Worm (Caenorhabditis elegans): ENCODE results near the gene nmad-1.

nmad-1 gene

DNA sequence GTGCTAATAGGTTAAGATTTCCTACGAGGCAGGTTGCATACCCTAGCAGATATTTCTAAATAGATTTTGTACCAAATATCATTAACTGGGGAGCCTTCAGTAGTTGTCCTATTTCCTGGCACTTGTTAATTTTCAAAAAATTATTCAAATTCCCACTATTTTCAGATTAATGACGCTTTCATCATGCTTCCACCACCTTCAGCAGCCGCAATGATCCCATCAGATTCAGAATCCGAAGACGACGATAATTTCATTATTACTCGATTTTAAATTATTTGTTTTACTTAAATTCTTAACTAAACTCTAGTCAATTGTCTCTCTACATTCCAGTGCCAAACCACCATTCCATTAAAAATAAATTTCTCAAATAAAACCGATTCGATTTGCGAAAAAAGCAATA, 3.9 kb downstream of the nmad-1 start (continued):
- TF ChIP-seq ceh-63 (GFP tag; optimal IDR thresholded peaks at IDR 0.05) (no peak), sptf-1 (tag; optimal IDR thresholded peaks at IDR 0.05) (no peak), sox-4 (tag; optimal IDR thresholded peaks at IDR 0.05) (no peak), pag-3 (tag; optimal IDR thresholded peaks at IDR 0.05; ENCODE audit: borderline replicate concordance, insufficient read depth) (no peak), aha-1 (tag; optimal IDR thresholded peaks at IDR 0.05) (no peak), ets-5 (GFP tag; IDR thresholded peaks at IDR 0.05) (no peak), hlh-17 (GFP tag; optimal IDR thresholded peaks at IDR 0.05; ENCODE audit: borderline replicate concordance) (no peak), dsc-1 (tag; optimal IDR thresholded peaks at IDR 0.05) (no peak), irx-1 (tag; optimal IDR thresholded peaks at IDR 0.05) (no peak), lsy-2 (tag; optimal IDR thresholded peaks at IDR 0.05) (no peak), xbp-1 (tag; optimal IDR thresholded peaks at IDR 0.05) (peak; percentile 28), unc-30 (tag; optimal IDR thresholded peaks at IDR 0.05) (no peak), lir-3 (tag; optimal IDR thresholded peaks at IDR 0.05; ENCODE audit: poor library complexity) (peak; percentile 43), snpc-4 (tag; optimal IDR thresholded peaks at IDR 0.05) (no peak), nhr-47 (tag; optimal IDR thresholded peaks at IDR 0.05) (peak; percentile 51), C04F5.9 (tag; optimal IDR thresholded peaks at IDR 0.05) (no peak), ztf-4 (tag; optimal IDR thresholded peaks at IDR 0.05) (peak; percentile 20), lin-15B (tag; optimal IDR thresholded peaks at IDR 0.05) (no peak), fkh-8 (tag; optimal IDR thresholded peaks at IDR 0.05) (no peak), jun-1 (tag; optimal IDR thresholded peaks at IDR 0.05) (no peak), mab-9 (GFP tag; IDR thresholded peaks at IDR 0.05) (no peak), zip-4 (GFP tag; optimal IDR thresholded peaks at IDR 0.05) (no peak), unc-98 (GFP tag; IDR thresholded peaks at IDR 0.05) (no peak), lin-35 (GFP tag; optimal IDR thresholded peaks at IDR 0.05) (peak in 1 of 2 experiments; percentile 22), Y116A8C.19 (tag; optimal IDR thresholded peaks at IDR 0.05; ENCODE audit: borderline replicate concordance) (no peak), elt-2 (tag; optimal IDR thresholded peaks at IDR 0.05) (peak; percentile 36), mep-1 (tag; optimal IDR thresholded peaks at IDR 0.05) (no peak), nhr-76 (tag; optimal IDR thresholded peaks at IDR 0.05) (no peak), fkh-10 (GFP tag; optimal IDR thresholded peaks at IDR 0.05) (no peak), nhr-84 (tag; optimal IDR thresholded peaks at IDR 0.05) (no peak), zag-1 (tag; optimal IDR thresholded peaks at IDR 0.05) (no peak), nhr-90 (tag; optimal IDR thresholded peaks at IDR 0.05; ENCODE audit: poor library complexity) (peak; percentile 71), alr-1 (tag; optimal IDR thresholded peaks at IDR 0.05; ENCODE audit: borderline replicate concordance) (no peak), nhr-12 (tag; optimal IDR thresholded peaks at IDR 0.05) (no peak), tlp-1 (tag; optimal IDR thresholded peaks at IDR 0.05) (no peak), nhr-20 (tag; optimal IDR thresholded peaks at IDR 0.05) (peak; percentile 89), C16A3.4 (tag; optimal IDR thresholded peaks at IDR 0.05) (no peak), unc-86 (tag; optimal IDR thresholded peaks at IDR 0.05) (no peak), nhr-85 (tag) (no peak), elt-3 (tag; optimal IDR thresholded peaks at IDR 0.05) (no peak), mdl-1 (tag; optimal IDR thresholded peaks at IDR 0.05) (no peak), unc-130 (tag; optimal IDR thresholded peaks at IDR 0.05) (no peak), hlh-4 (tag; optimal IDR thresholded peaks at IDR 0.05) (no peak), vab-15 (tag; optimal IDR thresholded peaks at IDR 0.05) (no peak), nhr-19 (GFP tag; conservative IDR thresholded peaks at IDR 0.05) (peak; percentile 45), isw-1 (GFP tag; IDR thresholded peaks at IDR 0.05) (no peak), nhr-28 (tag; optimal IDR thresholded peaks at IDR 0.05) (no peak), fkh-4 (tag; optimal IDR thresholded peaks at IDR 0.05; ENCODE audit: borderline replicate concordance) (no peak)
